Worm (Caenorhabditis elegans) whole organism, young adult: ENCODE results near the gene ZK402.5.
A peak's percentile ranks its signal among the peaks of the same experiment; 100 is the strongest.

Experiments
- B0336.3 ChIP-seq: fragments of 200-800 bp; sonication (Bioruptor generic); IDR thresholded peaks from 2 replicates; pipeline ENCODE4 v1.3.6; 2022; ENCODE audit warnings: missing genetic modification characterization, missing compliant biosample characterization
- D2030.7 ChIP-seq: fragments of 200-800 bp; sonication (Bioruptor generic); IDR thresholded peaks from 2 replicates; pipeline ENCODE4 v1.3.6; 2022; ENCODE audit warnings: missing genetic modification reagents, missing genetic modification characterization, missing compliant biosample characterization
- F22D6.2 ChIP-seq: sonication (generic microtip); optimal IDR thresholded peaks from 2 replicates; lab custom pipeline; 2016; ENCODE audit warnings: mild to moderate bottlenecking, missing genetic modification characterization, missing compliant biosample characterization
- F33H1.4 ChIP-seq: fragments of 200-800 bp; sonication (Bioruptor generic); IDR thresholded peaks from 2 replicates; pipeline ENCODE4 v1.3.6; 2022; ENCODE audit warnings: missing genetic modification reagents, missing genetic modification characterization, missing compliant biosample characterization
- F37B4.10 ChIP-seq: fragments of 200-800 bp; sonication (Bioruptor generic); IDR thresholded peaks from 2 replicates; pipeline ENCODE4 v1.3.6; 2022; ENCODE audit warnings: missing genetic modification characterization, missing compliant biosample characterization
- F39B2.1 ChIP-seq: fragments of 200-800 bp; sonication (Bioruptor generic); IDR thresholded peaks from 2 replicates; pipeline ENCODE4 v1.3.6; 2022; ENCODE audit warnings: missing genetic modification reagents, missing genetic modification characterization, missing compliant biosample characterization
- F57C9.4 ChIP-seq: sonication (generic microtip); optimal IDR thresholded peaks from 2 replicates; lab custom pipeline; 2017; ENCODE audit warnings: mild to moderate bottlenecking, missing genetic modification characterization, missing compliant biosample characterization
- K11D2.4 ChIP-seq: fragments of 200-800 bp; sonication (Bioruptor generic); IDR thresholded peaks from 2 replicates; pipeline ENCODE4 v1.3.6; 2022; ENCODE audit warnings: missing genetic modification reagents, missing genetic modification characterization, missing compliant biosample characterization
- T07F8.4 ChIP-seq: sonication (generic microtip); optimal IDR thresholded peaks from 2 replicates; lab custom pipeline; 2016; ENCODE audit warnings: mild to moderate bottlenecking, missing genetic modification characterization, moderate library complexity, missing compliant biosample characterization
- Y56A3A.18 ChIP-seq: fragments of 200-800 bp; sonication (Bioruptor generic); IDR thresholded peaks from 2 replicates; pipeline ENCODE4 v1.3.6; 2022; ENCODE audit warnings: missing genetic modification reagents, missing genetic modification characterization, missing compliant biosample characterization
- Y95B8A.8 ChIP-seq: fragments of 200-800 bp; sonication (Bioruptor generic); IDR thresholded peaks from 2 replicates; pipeline ENCODE4 v1.3.6; 2022; ENCODE audit warnings: missing genetic modification reagents, missing genetic modification characterization, missing compliant biosample characterization
- akir-1 ChIP-seq: fragments of 200-800 bp; sonication (Bioruptor generic); optimal IDR thresholded peaks from 2 replicates; lab custom pipeline; 2018; ENCODE audit warnings: mild to moderate bottlenecking, missing genetic modification characterization, moderate library complexity, missing compliant biosample characterization
- aptf-2 ChIP-seq: fragments of 200-800 bp; sonication (Bioruptor generic); conservative IDR thresholded peaks from 2 replicates; pipeline ENCODE4 v1.3.6; 2022; ENCODE audit warnings: missing genetic modification reagents, missing genetic modification characterization, missing compliant biosample characterization
- atf-7 ChIP-seq: sonication (generic microtip); optimal IDR thresholded peaks from 2 replicates; lab custom pipeline; 2017; ENCODE audit warnings: mild to moderate bottlenecking, missing genetic modification characterization, missing compliant biosample characterization
- ceh-100 ChIP-seq: fragments of 200-800 bp; sonication (Bioruptor generic); IDR thresholded peaks from 2 replicates; pipeline ENCODE4 v1.3.6; 2022; ENCODE audit warnings: missing genetic modification reagents, missing genetic modification characterization, missing compliant biosample characterization
- ceh-27 ChIP-seq: fragments of 200-800 bp; sonication (Bioruptor generic); optimal IDR thresholded peaks from 2 replicates; lab custom pipeline; 2018; ENCODE audit warnings: mild to moderate bottlenecking, missing genetic modification characterization, moderate library complexity, missing compliant biosample characterization
- ceh-58 ChIP-seq: fragments of 200-800 bp; sonication (Bioruptor generic); IDR thresholded peaks from 2 replicates; pipeline ENCODE4 v1.3.6; 2022; ENCODE audit warnings: missing genetic modification characterization, missing compliant biosample characterization
- dox-1 ChIP-seq: fragments of 200-800 bp; sonication (Bioruptor generic); IDR thresholded peaks from 2 replicates; pipeline ENCODE4 v1.3.6; 2022; ENCODE audit warnings: missing genetic modification reagents, missing genetic modification characterization, missing compliant biosample characterization
- dpl-1 ChIP-seq: fragments of 150-350 bp; optimal IDR thresholded peaks from 2 replicates; lab custom pipeline; 2014; ENCODE audit warnings: missing biosample characterization, missing genetic modification reagents, missing genetic modification characterization
- egl-44 ChIP-seq: fragments of 200-800 bp; sonication (Bioruptor generic); IDR thresholded peaks from 2 replicates; pipeline ENCODE4 v1.3.6; 2022; ENCODE audit warnings: missing genetic modification reagents, missing genetic modification characterization, missing compliant biosample characterization
- ets-4 ChIP-seq: fragments of 200-800 bp; sonication (Bioruptor generic); optimal IDR thresholded peaks from 2 replicates; lab custom pipeline; 2018; ENCODE audit warnings: mild to moderate bottlenecking, missing genetic modification characterization, missing compliant biosample characterization
- lag-1 ChIP-seq: fragments of 200-800 bp; sonication (Bioruptor generic); IDR thresholded peaks from 2 replicates; pipeline ENCODE4 v1.3.6; 2022; ENCODE audit warnings: missing genetic modification reagents, missing genetic modification characterization, missing compliant biosample characterization
- let-526 ChIP-seq: fragments of 200-800 bp; sonication (Bioruptor generic); IDR thresholded peaks from 2 replicates; pipeline ENCODE4 v1.3.6; 2022; ENCODE audit warnings: missing genetic modification reagents, missing genetic modification characterization, missing compliant biosample characterization
- lin-26 ChIP-seq: fragments of 200-800 bp; sonication (Bioruptor generic); IDR thresholded peaks from 2 replicates; pipeline ENCODE4 v1.3.6; 2022; ENCODE audit warnings: missing genetic modification reagents, missing genetic modification characterization, missing compliant biosample characterization
- lin-35 ChIP-seq, 3 experiments: fragments of 150-350 bp in 2 of 3; sonication (generic microtip) in 1 of 3; optimal IDR thresholded peaks; 2 replicates each; lab custom pipeline; 2014 to 2018; ENCODE audit warnings: missing biosample characterization in 3 of 3, missing genetic modification characterization in 3 of 3, missing genetic modification reagents in 3 of 3
- lin-40 ChIP-seq: sonication (generic microtip); optimal IDR thresholded peaks from 2 replicates; lab custom pipeline; 2016; ENCODE audit warnings: missing genetic modification characterization, mild to moderate bottlenecking, missing compliant biosample characterization, missing genotype, missing genetic modification reagents
- lin-54 ChIP-seq: fragments of 200-800 bp; sonication (Bioruptor generic); optimal IDR thresholded peaks from 2 replicates; lab custom pipeline; 2018; ENCODE audit warnings: mild to moderate bottlenecking, missing genetic modification characterization, missing compliant biosample characterization
- madf-6 ChIP-seq: fragments of 200-800 bp; sonication (Bioruptor generic); IDR thresholded peaks from 2 replicates; pipeline ENCODE4 v1.3.6; 2022; ENCODE audit warnings: missing genetic modification reagents, missing genetic modification characterization, missing compliant biosample characterization
- mel-28 ChIP-seq: sonication (generic microtip); optimal IDR thresholded peaks from 2 replicates; lab custom pipeline; 2016; ENCODE audit warnings: borderline replicate concordance, mild to moderate bottlenecking, missing genetic modification characterization, missing compliant biosample characterization
- mes-4 ChIP-seq: sonication (generic microtip); optimal IDR thresholded peaks from 2 replicates; lab custom pipeline; 2016; ENCODE audit warnings: missing genotype, missing genetic modification characterization, missing compliant biosample characterization
- nfyb-1 ChIP-seq: fragments of 200-800 bp; sonication (Bioruptor generic); IDR thresholded peaks from 2 replicates; pipeline ENCODE4 v1.3.6; 2022; ENCODE audit warnings: missing genetic modification reagents, missing genetic modification characterization, missing compliant biosample characterization
- nhr-120 ChIP-seq: fragments of 200-800 bp; sonication (Bioruptor generic); IDR thresholded peaks from 2 replicates; pipeline ENCODE4 v1.3.6; 2022; ENCODE audit warnings: missing genetic modification characterization, missing compliant biosample characterization
- nhr-179 ChIP-seq: sonication (generic microtip); optimal IDR thresholded peaks from 2 replicates; lab custom pipeline; 2016; ENCODE audit warnings: mild to moderate bottlenecking, missing genetic modification characterization, missing compliant biosample characterization
- rcor-1 ChIP-seq: fragments of 200-800 bp; sonication (Bioruptor generic); IDR thresholded peaks from 2 replicates; pipeline ENCODE4 v1.3.6; 2022; ENCODE audit warnings: missing genetic modification reagents, missing genetic modification characterization, missing compliant biosample characterization
- rec-8 ChIP-seq, 2 experiments: sonication (generic microtip); optimal IDR thresholded peaks; 2 replicates each; lab custom pipeline; 2016; ENCODE audit warnings: mild to moderate bottlenecking in 2 of 2, missing genetic modification characterization in 2 of 2, missing genetic modification reagents in 2 of 2, missing genotype in 2 of 2, missing biosample characterization in 1 of 2, missing compliant biosample characterization in 1 of 2, moderate library complexity in 1 of 2
- repo-1 ChIP-seq: sonication (generic microtip); optimal IDR thresholded peaks from 2 replicates; lab custom pipeline; 2017; ENCODE audit warnings: mild to moderate bottlenecking, missing genetic modification characterization, missing compliant biosample characterization
- sea-2 ChIP-seq: fragments of 200-800 bp; sonication (Bioruptor generic); IDR thresholded peaks from 2 replicates; pipeline ENCODE4 v1.3.6; 2022; ENCODE audit warnings: missing genetic modification characterization, missing compliant biosample characterization
- snpc-1.3 ChIP-seq: sonication (generic microtip); optimal IDR thresholded peaks from 2 replicates; lab custom pipeline; 2017; ENCODE audit warnings: missing genetic modification characterization, mild to moderate bottlenecking, missing compliant biosample characterization, antibody characterized with exemption, moderate library complexity, missing genotype, missing genetic modification reagents; ENCODE audit not compliant: insufficient read depth
- snpc-3.4 ChIP-seq: sonication (generic microtip); optimal IDR thresholded peaks from 2 replicates; lab custom pipeline; 2017; ENCODE audit warnings: missing genetic modification characterization, mild to moderate bottlenecking, missing compliant biosample characterization, antibody characterized with exemption, moderate library complexity, missing genotype, missing genetic modification reagents
- snpc-4 ChIP-seq, 5 experiments: fragments of 150-350 bp in 1 of 5; sonication (generic microtip) in 4 of 5; optimal IDR thresholded peaks; 2 replicates each; lab custom pipeline; 2014 to 2018; ENCODE audit warnings: missing genetic modification characterization in 5 of 5, missing biosample characterization in 3 of 5, antibody characterized with exemption in 2 of 5, mild to moderate bottlenecking in 2 of 5, missing compliant biosample characterization in 2 of 5, missing genotype in 2 of 5, moderate library complexity in 2 of 5, missing genetic modification reagents in 1 of 5
- sptf-2 ChIP-seq: fragments of 200-800 bp; sonication (Bioruptor generic); optimal IDR thresholded peaks from 2 replicates; lab custom pipeline; 2018; ENCODE audit warnings: mild to moderate bottlenecking, missing genetic modification characterization, missing compliant biosample characterization
- tbp1 ChIP-seq: fragments of 200-800 bp; sonication (Bioruptor generic); optimal IDR thresholded peaks from 2 replicates; lab custom pipeline; 2018; ENCODE audit warnings: mild to moderate bottlenecking, missing genetic modification characterization, missing compliant biosample characterization
- tlf-1 ChIP-seq: fragments of 200-800 bp; sonication (Bioruptor generic); optimal IDR thresholded peaks from 2 replicates; lab custom pipeline; 2018; ENCODE audit warnings: mild to moderate bottlenecking, missing genetic modification characterization, missing compliant biosample characterization
- xnd-1 ChIP-seq: sonication (generic microtip); optimal IDR thresholded peaks from 2 replicates; lab custom pipeline; 2016; ENCODE audit warnings: missing genotype, missing genetic modification reagents, missing genetic modification characterization, missing compliant biosample characterization
- zfh-2 ChIP-seq: fragments of 200-800 bp; sonication (Bioruptor generic); conservative IDR thresholded peaks from 2 replicates; pipeline ENCODE4 v1.3.6; 2022; ENCODE audit warnings: missing genetic modification reagents, missing genetic modification characterization, missing compliant biosample characterization
- ztf-28 ChIP-seq: fragments of 200-800 bp; sonication (Bioruptor generic); IDR thresholded peaks from 2 replicates; pipeline ENCODE4 v1.3.6; 2022; ENCODE audit warnings: missing genetic modification reagents, missing genetic modification characterization, missing compliant biosample characterization
- ztf-6 ChIP-seq: fragments of 200-800 bp; sonication (Bioruptor generic); IDR thresholded peaks from 2 replicates; pipeline ENCODE4 v1.3.6; 2022; ENCODE audit warnings: missing genetic modification reagents, missing genetic modification characterization, missing compliant biosample characterization

Gene ZK402.5

DNA sequence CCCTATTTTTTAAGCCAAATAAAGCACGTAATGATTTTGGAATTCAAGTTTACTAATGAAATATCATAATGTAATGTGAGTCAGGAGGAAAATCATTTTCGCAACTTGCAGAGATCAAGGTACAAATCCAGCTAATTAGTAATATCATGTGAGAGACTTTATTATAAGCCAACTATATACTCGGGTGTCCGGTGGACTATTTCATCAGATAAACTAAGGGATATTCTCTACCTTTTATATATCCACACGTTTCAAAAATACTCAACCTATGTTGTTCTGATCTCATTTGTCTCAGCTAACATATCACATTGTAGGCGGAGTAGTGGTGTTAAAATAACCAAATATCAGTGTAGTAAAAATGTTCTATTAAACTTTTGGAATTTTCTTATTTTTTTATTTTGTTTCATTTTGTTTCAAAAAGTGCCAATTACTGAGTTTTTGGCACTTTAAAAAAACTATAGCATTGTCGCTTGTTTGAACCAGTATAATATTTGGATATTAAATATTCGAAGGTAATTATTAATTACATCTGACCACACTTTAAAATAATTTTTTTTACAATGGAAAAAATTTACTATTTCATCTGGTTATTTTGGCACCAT is 11.7 kb downstream of the ZK402.5 start (continued):
- TF ChIP-seq lag-1 (GFP tag; lab: Robert Waterston, UW) = 0 out of 2 replicates have a peak, but pooled peaks have one; percentile 30
- peak; percentile 23 for TF ChIP-seq akir-1
- no peak for TF ChIP-seq madf-6 (GFP tag; lab: Robert Waterston, UW)
- no peak for TF ChIP-seq ceh-58 (GFP tag; lab: Robert Waterston, UW)
- TF ChIP-seq rcor-1 (GFP tag; lab: Robert Waterston, UW) = peak; percentile 90
- no peak for TF ChIP-seq nhr-120 (GFP tag; lab: Robert Waterston, UW)
- no peak for TF ChIP-seq zfh-2 (GFP tag; lab: Robert Waterston, UW)
- TF ChIP-seq lin-54 (GFP tag; lab: Kevin White, UChicago) = peak; percentile 74
- TF ChIP-seq lin-35 (GFP tag; optimal IDR thresholded peaks at IDR 0.05; lab: Kevin White, UChicago) = peak in 2 of 3 experiments; percentile 48 to 95
- TF ChIP-seq mes-4 (tag; lab: Kevin White, UChicago) = no peak
- peak; percentile 27 for TF ChIP-seq ets-4 (GFP tag; lab: Kevin White, UChicago)
- TF ChIP-seq dox-1 (GFP tag; lab: Robert Waterston, UW) = peak; percentile 90
- peak; percentile 94 for TF ChIP-seq repo-1 (tag; lab: Kevin White, UChicago)
- TF ChIP-seq D2030.7 (GFP tag; lab: Robert Waterston, UW) = no peak
- no peak for TF ChIP-seq snpc-1.3 (tag; lab: Kevin White, UChicago)
- TF ChIP-seq F39B2.1 (GFP tag; lab: Robert Waterston, UW) = no peak
- no peak for TF ChIP-seq sptf-2 (GFP tag; lab: Kevin White, UChicago)
- TF ChIP-seq F37B4.10 (GFP tag; lab: Robert Waterston, UW) = 0 out of 2 replicates have a peak, but pooled peaks have one; percentile 84
- no peak for TF ChIP-seq ztf-6 (GFP tag; lab: Robert Waterston, UW)
- peak; percentile 92 for TF ChIP-seq F22D6.2
- TF ChIP-seq aptf-2 (GFP tag; lab: Robert Waterston, UW) = no peak
- TF ChIP-seq mel-28 (tag; lab: Kevin White, UChicago) = no peak
- no peak for TF ChIP-seq F57C9.4
- TF ChIP-seq ztf-28 (GFP tag; lab: Robert Waterston, UW) = no peak
- TF ChIP-seq ceh-27 (GFP tag; lab: Kevin White, UChicago) = peak; percentile 95
- TF ChIP-seq rec-8 (tag; optimal IDR thresholded peaks at IDR 0.05; lab: Kevin White, UChicago) = peak in 1 of 2 experiments; percentile 43
- TF ChIP-seq atf-7 = peak; percentile 93
- peak; percentile 99 for TF ChIP-seq lin-40 (tag; lab: Kevin White, UChicago)
- peak; percentile 68 for TF ChIP-seq T07F8.4 (tag; lab: Kevin White, UChicago)
- TF ChIP-seq nfyb-1 (GFP tag; lab: Robert Waterston, UW) = peak; percentile 93
- no peak; the same call in 1 of the 2 replicates for TF ChIP-seq ceh-100 (GFP tag; lab: Robert Waterston, UW)
- TF ChIP-seq sea-2 (GFP tag; lab: Robert Waterston, UW) = no peak
- TF ChIP-seq F33H1.4 (GFP tag; lab: Robert Waterston, UW) = no peak
- no peak for TF ChIP-seq dpl-1 (GFP tag; lab: Kevin White, UChicago)
- 0 out of 2 replicates have a peak, but pooled peaks have one; percentile 30 for TF ChIP-seq lin-26 (GFP tag; lab: Robert Waterston, UW)
- TF ChIP-seq tbp1 = peak; percentile 70
- TF ChIP-seq tlf-1 (GFP tag; lab: Kevin White, UChicago) = peak; percentile 92
- peak; percentile 3 for TF ChIP-seq snpc-3.4
- TF ChIP-seq Y95B8A.8 = no peak
- TF ChIP-seq egl-44 (GFP tag; lab: Robert Waterston, UW) = 0 out of 2 replicates have a peak, but pooled peaks have one; percentile 51
- TF ChIP-seq xnd-1 (tag; lab: Kevin White, UChicago) = no peak
- TF ChIP-seq let-526 = peak; percentile 64; the same call in 1 of the 2 replicates
- peak; percentile 25 for TF ChIP-seq nhr-179 (tag; lab: Kevin White, UChicago)
- peak; percentile 95 for TF ChIP-seq B0336.3
- no peak for TF ChIP-seq snpc-4 (GFP tag; optimal IDR thresholded peaks at IDR 0.05; lab: Kevin White, UChicago)
- peak; percentile 41 to 81 (median 69) for TF ChIP-seq snpc-4 (tag; optimal IDR thresholded peaks at IDR 0.05; lab: Kevin White, UChicago)
- peak; percentile 96 for TF ChIP-seq K11D2.4 (GFP tag; lab: Robert Waterston, UW)
- peak; percentile 97 for TF ChIP-seq Y56A3A.18
